Fruit fly (Drosophila melanogaster) whole organism, pupa: ENCODE measurements around the gene CG31548.

ENCODE experiments used
- CG8159 ChIP-seq: fragments of 200-800 bp; sonication (Bioruptor generic); optimal IDR thresholded peaks from 3 replicates; lab custom pipeline; 2018; ENCODE audit warnings: missing biosample characterization, mild to moderate bottlenecking, missing genetic modification characterization, moderate library complexity
- D1 ChIP-seq: fragments of 200-800 bp; sonication (Bioruptor generic); optimal IDR thresholded peaks from 2 replicates; lab custom pipeline; 2018; ENCODE audit warnings: missing biosample characterization, mild to moderate bottlenecking, missing genetic modification characterization, moderate library complexity
- EcR ChIP-seq: fragments of 200-800 bp; sonication (Bioruptor generic); optimal IDR thresholded peaks from 3 replicates; lab custom pipeline; 2019; ENCODE audit warnings: missing biosample characterization, missing genetic modification characterization, mild to moderate bottlenecking, moderate library complexity, missing genetic modification reagents

DNA sequence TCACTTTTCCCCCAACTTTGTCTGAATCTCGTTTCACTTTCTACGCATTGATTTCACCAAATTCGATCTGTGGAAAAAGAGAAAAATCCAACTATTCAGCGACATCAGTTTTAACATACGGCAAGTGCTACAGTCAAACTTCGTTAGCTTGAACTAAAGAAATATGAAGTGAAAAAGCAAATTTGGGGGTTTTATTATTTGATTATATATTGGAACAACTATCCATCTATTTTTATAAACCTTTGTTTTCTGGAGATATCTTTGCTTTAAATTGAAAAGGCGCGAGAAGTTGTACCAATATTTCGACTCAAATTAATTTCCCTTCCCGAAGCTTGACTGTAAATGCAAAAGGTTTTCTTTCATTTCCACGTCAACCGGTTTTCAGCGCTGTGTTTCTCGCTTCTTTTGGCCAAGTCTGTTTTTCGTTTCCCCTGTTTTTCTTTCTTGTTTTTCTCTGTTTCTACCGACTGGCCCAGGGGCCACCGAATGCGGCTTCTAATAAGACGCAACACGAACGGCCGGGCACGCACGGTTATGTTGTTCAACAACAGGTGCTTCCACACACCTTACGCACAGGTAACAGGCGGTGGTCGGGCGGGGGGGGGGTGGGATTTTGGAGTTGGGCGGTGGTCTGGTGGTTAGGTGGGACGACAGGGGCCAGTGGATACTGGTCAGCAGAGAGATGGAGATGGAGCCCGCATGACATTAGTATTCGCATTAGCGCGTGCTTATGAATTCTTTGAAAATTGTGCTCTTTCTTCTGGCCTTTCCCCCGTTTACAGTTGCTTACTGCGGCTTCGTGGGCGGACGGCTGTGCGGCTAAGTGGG is 46.5 kb upstream of the CG31548 start:
- TF ChIP-seq EcR (GFP tag; lab: Kevin White, UChicago), result no peak
- no peak for TF ChIP-seq D1 (tag; lab: Kevin White, UChicago)
- TF ChIP-seq CG8159, result no peak
